Fruit fly (Drosophila melanogaster) whole organism, embryonic: ENCODE data around the gene ohgt.

Experiments used
- Abd-B ChIP-seq: fragments of 200-800 bp; sonication (Bioruptor generic); optimal IDR thresholded peaks from 2 replicates; lab custom pipeline; 2018; ENCODE audit warnings: missing biosample characterization, mild to moderate bottlenecking, missing genetic modification characterization, moderate library complexity
- Aef1 ChIP-seq: fragments of 200-800 bp; sonication (Bioruptor generic); IDR thresholded peaks from 3 replicates; pipeline ENCODE4 v1.3.6; 2022; ENCODE audit warnings: missing biosample characterization, missing genetic modification characterization
- Atf-2 ChIP-seq: fragments of 200-800 bp; sonication (Bioruptor generic); optimal IDR thresholded peaks from 2 replicates; lab custom pipeline; 2016; ENCODE audit warnings: missing biosample characterization, missing genetic modification characterization
- Blimp-1 ChIP-seq: fragments of 200-800 bp; sonication (Bioruptor generic); optimal IDR thresholded peaks from 3 replicates; lab custom pipeline; 2018; ENCODE audit warnings: missing biosample characterization, missing genetic modification characterization, mild to moderate bottlenecking, moderate library complexity, missing genetic modification reagents
- CG10209 ChIP-seq: fragments of 200-800 bp; sonication (Bioruptor generic); optimal IDR thresholded peaks from 3 replicates; lab custom pipeline; 2017; ENCODE audit warnings: missing biosample characterization, mild to moderate bottlenecking, missing genetic modification characterization, missing genetic modification reagents
- CG10366 ChIP-seq: fragments of 200-800 bp; sonication (Bioruptor generic); IDR thresholded peaks from 2 replicates; pipeline ENCODE4 v1.3.6; 2022; ENCODE audit warnings: missing biosample characterization, missing genetic modification characterization
- CG10979 ChIP-seq: fragments of 200-800 bp; sonication (Bioruptor generic); optimal IDR thresholded peaks from 2 replicates; lab custom pipeline; 2018; ENCODE audit warnings: missing biosample characterization, mild to moderate bottlenecking, missing genetic modification characterization, moderate library complexity
- CG12155 ChIP-seq: fragments of 200-800 bp; sonication (Bioruptor generic); optimal IDR thresholded peaks from 3 replicates; lab custom pipeline; 2016; ENCODE audit warnings: missing biosample characterization, missing genetic modification characterization
- CG12769 ChIP-seq: fragments of 200-800 bp; sonication (Bioruptor generic); optimal IDR thresholded peaks from 2 replicates; lab custom pipeline; 2019; ENCODE audit warnings: missing biosample characterization, mild to moderate bottlenecking, missing genetic modification characterization, moderate library complexity
- CG14441 ChIP-seq: fragments of 200-800 bp; sonication (Bioruptor generic); IDR thresholded peaks from 2 replicates; pipeline ENCODE4 v1.3.6; 2022; ENCODE audit warnings: missing biosample characterization, missing genetic modification characterization
- CG15269 ChIP-seq: fragments of 200-800 bp; sonication (Bioruptor generic); optimal IDR thresholded peaks from 2 replicates; lab custom pipeline; 2018; ENCODE audit warnings: missing biosample characterization, mild to moderate bottlenecking, missing genetic modification characterization, moderate library complexity
- CG16863 ChIP-seq: fragments of 200-800 bp; sonication (Bioruptor generic); optimal IDR thresholded peaks from 3 replicates; lab custom pipeline; 2016; ENCODE audit warnings: missing biosample characterization, missing genetic modification characterization
- CG17361 ChIP-seq: fragments of 200-800 bp; sonication (Bioruptor generic); IDR thresholded peaks from 3 replicates; pipeline ENCODE4 v1.3.6; 2022; ENCODE audit warnings: missing biosample characterization, missing genetic modification characterization
- CG18619 ChIP-seq: fragments of 200-800 bp; sonication (Bioruptor generic); optimal IDR thresholded peaks from 3 replicates; lab custom pipeline; 2017; ENCODE audit warnings: missing biosample characterization, mild to moderate bottlenecking, missing genetic modification characterization
- CG2875 ChIP-seq: fragments of 200-800 bp; sonication (Bioruptor generic); optimal IDR thresholded peaks from 2 replicates; lab custom pipeline; 2017; ENCODE audit warnings: missing biosample characterization, mild to moderate bottlenecking, missing genetic modification characterization, missing genetic modification reagents
- CG34376 ChIP-seq: fragments of 200-800 bp; sonication (Bioruptor generic); optimal IDR thresholded peaks from 2 replicates; lab custom pipeline; 2018; ENCODE audit warnings: missing biosample characterization, mild to moderate bottlenecking, missing genetic modification characterization
- CG6689 ChIP-seq: fragments of 200-800 bp; sonication (Bioruptor generic); IDR thresholded peaks from 2 replicates; pipeline ENCODE4 v1.3.6; 2022; ENCODE audit warnings: missing biosample characterization, missing genetic modification characterization
- CG7839 ChIP-seq: fragments of 200-800 bp; sonication (Bioruptor generic); optimal IDR thresholded peaks from 3 replicates; lab custom pipeline; 2018; ENCODE audit warnings: missing biosample characterization, mild to moderate bottlenecking, missing genetic modification characterization, moderate library complexity
- CG8388 ChIP-seq: fragments of 200-800 bp; sonication (Bioruptor generic); optimal IDR thresholded peaks from 2 replicates; lab custom pipeline; 2019; ENCODE audit warnings: missing biosample characterization, mild to moderate bottlenecking, missing genetic modification characterization, moderate library complexity
- HLH3B ChIP-seq: fragments of 200-800 bp; sonication (Bioruptor generic); IDR thresholded peaks from 2 replicates; pipeline ENCODE4 v1.3.6; 2022; ENCODE audit warnings: missing biosample characterization, missing genetic modification characterization
- Hand ChIP-seq: fragments of 200-800 bp; sonication (Bioruptor generic); optimal IDR thresholded peaks from 2 replicates; lab custom pipeline; 2017; ENCODE audit warnings: mild to moderate bottlenecking, missing biosample characterization, missing genetic modification reagents, missing genetic modification characterization
- Lhr ChIP-seq: fragments of 200-800 bp; sonication (Bioruptor generic); optimal IDR thresholded peaks from 3 replicates; lab custom pipeline; 2017; ENCODE audit warnings: mild to moderate bottlenecking, missing biosample characterization, missing genetic modification reagents, missing genetic modification characterization
- Max ChIP-seq: fragments of 200-800 bp; sonication (Bioruptor generic); optimal IDR thresholded peaks from 2 replicates; lab custom pipeline; 2016; ENCODE audit warnings: missing biosample characterization, mild to moderate bottlenecking, missing genetic modification characterization
- Med ChIP-seq: fragments of 200-800 bp; sonication (Bioruptor generic); peaks from one replicate; lab custom pipeline; 2016; ENCODE audit warnings: missing biosample characterization, missing genetic modification characterization, mild to moderate bottlenecking, inconsistent platforms, moderate library complexity
- Ptx1 ChIP-seq: fragments of 200-800 bp; sonication (Bioruptor generic); IDR thresholded peaks from 2 replicates; pipeline ENCODE4 v1.3.6; 2022; ENCODE audit warnings: missing biosample characterization, missing genetic modification characterization
- Trl ChIP-seq, 3 experiments: fragments of >200 bp in 2 of 3; fragments of 200-800 bp in 1 of 3; sonication (Bioruptor generic) in 1 of 3; optimal IDR thresholded peaks; 2 replicates in 1 of 3; 3 replicates in 2 of 3; lab custom pipeline; 2016 to 2017; ENCODE audit warnings: missing biosample characterization in 1 of 3, missing genetic modification characterization in 1 of 3
- bsh ChIP-seq, 2 experiments: fragments of 200-800 bp; sonication (Bioruptor generic); optimal IDR thresholded peaks; 2 replicates each; lab custom pipeline; 2017 to 2018; ENCODE audit warnings: mild to moderate bottlenecking in 2 of 2, missing biosample characterization in 2 of 2, missing genetic modification characterization in 2 of 2, moderate library complexity in 1 of 2
- caup ChIP-seq: fragments of 200-800 bp; sonication (Bioruptor generic); optimal IDR thresholded peaks from 3 replicates; lab custom pipeline; 2017; ENCODE audit warnings: missing biosample characterization, mild to moderate bottlenecking, missing genetic modification characterization, moderate library complexity; ENCODE audit not compliant: severe bottlenecking
- chif ChIP-seq, 2 experiments: fragments of 200-800 bp; sonication (Bioruptor generic); optimal IDR thresholded peaks; 3 replicates each; lab custom pipeline; 2016; ENCODE audit warnings: missing biosample characterization in 2 of 2, missing genetic modification characterization in 2 of 2
- crc ChIP-seq: fragments of 200-800 bp; sonication (Bioruptor generic); optimal IDR thresholded peaks from 2 replicates; lab custom pipeline; 2016; ENCODE audit warnings: missing biosample characterization, missing genetic modification characterization
- dati ChIP-seq: fragments of 200-800 bp; sonication (Bioruptor generic); IDR thresholded peaks from 2 replicates; pipeline ENCODE4 v1.3.6; 2022; ENCODE audit warnings: missing biosample characterization, missing genetic modification characterization
- dmrt11E ChIP-seq: fragments of 200-800 bp; sonication (Bioruptor generic); optimal IDR thresholded peaks from 3 replicates; lab custom pipeline; 2018; ENCODE audit warnings: missing biosample characterization, mild to moderate bottlenecking, missing genetic modification characterization, moderate library complexity
- dpn ChIP-seq, 2 experiments: fragments of 200-800 bp; sonication (Bioruptor generic); optimal IDR thresholded peaks; 3 replicates each; lab custom pipeline; 2016; ENCODE audit warnings: missing biosample characterization in 2 of 2, missing genetic modification characterization in 2 of 2
- dysf ChIP-seq: fragments of 200-800 bp; sonication (Bioruptor generic); IDR thresholded peaks from 3 replicates; pipeline ENCODE4 v1.3.6; 2022; ENCODE audit warnings: missing biosample characterization, missing genetic modification characterization
- en ChIP-seq: fragments of 200-800 bp; sonication (Bioruptor generic); optimal IDR thresholded peaks from 2 replicates; lab custom pipeline; 2016; ENCODE audit warnings: missing biosample characterization, missing genetic modification characterization
- ftz-f1 ChIP-seq: fragments of 200-800 bp; sonication (Bioruptor generic); optimal IDR thresholded peaks from 2 replicates; lab custom pipeline; 2016; ENCODE audit warnings: missing biosample characterization, missing genetic modification characterization
- gcm ChIP-seq: fragments of 200-800 bp; sonication (Bioruptor generic); optimal IDR thresholded peaks from 2 replicates; lab custom pipeline; 2019; ENCODE audit warnings: missing biosample characterization, mild to moderate bottlenecking, missing genetic modification characterization, moderate library complexity
- gfzf ChIP-seq: fragments of 200-800 bp; sonication (Bioruptor generic); optimal IDR thresholded peaks from 2 replicates; lab custom pipeline; 2016; ENCODE audit warnings: missing biosample characterization, mild to moderate bottlenecking, missing genetic modification characterization, moderate library complexity
- kay ChIP-seq: fragments of 200-800 bp; sonication (Bioruptor generic); optimal IDR thresholded peaks from 2 replicates; lab custom pipeline; 2016; ENCODE audit warnings: missing biosample characterization, missing genetic modification characterization
- nmo ChIP-seq: fragments of 200-800 bp; sonication (Bioruptor generic); optimal IDR thresholded peaks from 2 replicates; lab custom pipeline; 2018; ENCODE audit warnings: missing biosample characterization, mild to moderate bottlenecking, missing genetic modification characterization, moderate library complexity
- p53 ChIP-seq: fragments of 200-800 bp; sonication (Bioruptor generic); optimal IDR thresholded peaks from 2 replicates; lab custom pipeline; 2016; ENCODE audit warnings: missing biosample characterization, missing genetic modification characterization
- ranshi ChIP-seq: fragments of 200-800 bp; sonication (Bioruptor generic); IDR thresholded peaks from 2 replicates; pipeline ENCODE4 v1.3.6; 2022; ENCODE audit warnings: missing biosample characterization, missing genetic modification characterization
- row ChIP-seq: fragments of 200-800 bp; sonication (Bioruptor generic); IDR thresholded peaks from 3 replicates; pipeline ENCODE4 v1.3.6; 2022; ENCODE audit warnings: missing biosample characterization, missing genetic modification characterization
- so ChIP-seq: fragments of 200-800 bp; sonication (Bioruptor generic); IDR thresholded peaks from 3 replicates; pipeline ENCODE4 v1.3.6; 2022; ENCODE audit warnings: missing biosample characterization, missing genetic modification characterization
- tin ChIP-seq: fragments of 200-800 bp; sonication (Bioruptor generic); optimal IDR thresholded peaks from 3 replicates; lab custom pipeline; 2016; ENCODE audit warnings: missing biosample characterization, missing genetic modification characterization
- tx ChIP-seq: fragments of 200-800 bp; sonication (Bioruptor generic); optimal IDR thresholded peaks from 2 replicates; lab custom pipeline; 2016; ENCODE audit warnings: missing biosample characterization, missing genetic modification characterization
- vvl ChIP-seq: fragments of 200-800 bp; sonication (Bioruptor generic); IDR thresholded peaks from 2 replicates; pipeline ENCODE4 v1.3.6; 2022; ENCODE audit warnings: missing biosample characterization, missing genetic modification characterization
- wor ChIP-seq: fragments of 200-800 bp; sonication (Bioruptor generic); IDR thresholded peaks from 2 replicates; pipeline ENCODE4 v1.3.6; 2022; ENCODE audit warnings: missing biosample characterization, missing genetic modification characterization

ohgt gene

DNA sequence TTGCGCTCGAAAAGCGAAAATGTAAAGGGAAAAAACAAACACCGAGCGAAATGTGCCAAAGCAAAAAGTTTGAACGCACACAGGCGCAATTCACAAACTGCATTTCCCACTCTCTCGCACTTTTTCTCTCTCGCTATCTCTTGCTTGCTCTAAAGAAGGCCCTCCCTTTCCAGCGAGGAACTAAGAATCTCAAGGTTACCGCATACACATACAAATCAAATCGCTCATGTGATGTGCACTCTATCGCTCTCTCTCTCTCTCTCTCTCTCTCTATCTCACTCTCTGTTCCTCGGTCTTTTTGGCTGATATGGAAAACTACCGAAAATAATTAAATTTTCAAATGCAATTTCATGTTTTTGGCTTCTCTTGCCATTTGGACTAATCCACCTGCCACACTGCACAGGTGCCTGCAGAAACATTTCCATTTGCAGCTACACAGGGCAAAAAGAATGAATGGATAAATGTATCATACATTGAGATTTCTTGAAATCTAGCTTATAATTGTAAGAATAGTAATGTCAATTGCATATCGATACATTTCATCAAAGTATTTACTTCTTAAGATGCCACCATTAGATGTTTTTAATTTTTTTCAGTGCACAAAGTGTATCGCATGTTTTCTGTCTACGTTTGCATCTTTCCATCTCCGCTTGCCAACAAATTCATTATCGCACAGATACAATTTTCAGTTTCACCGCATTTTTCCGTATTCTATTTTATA lies 30.4 kb downstream of the ohgt start (continued):
- no peak for TF ChIP-seq CG12769 (tag; lab: Kevin White, UChicago)
- TF ChIP-seq Trl (optimal IDR thresholded peaks at IDR 0.05; lab: Kevin White, UChicago) = peak; percentile 55 to 64
- TF ChIP-seq Trl (GFP tag; optimal IDR thresholded peaks at IDR 0.05; lab: Kevin White, UChicago) = peak; percentile 28
- TF ChIP-seq en (GFP tag; lab: Kevin White, UChicago) = peak; percentile 2
- TF ChIP-seq dati (GFP tag; lab: Robert Waterston, UW) = no peak
- TF ChIP-seq CG10209 = no peak
- TF ChIP-seq CG10366 (GFP tag; lab: Robert Waterston, UW) = peak; percentile 32; the same call in 1 of the 2 replicates
- TF ChIP-seq so (GFP tag; lab: Robert Waterston, UW) = peak; percentile 46; the same call in 1 of the 3 replicates
- TF ChIP-seq CG34376 (GFP tag; lab: Kevin White, UChicago) = no peak
- TF ChIP-seq dmrt11E (tag; lab: Kevin White, UChicago) = peak; percentile 27
- no peak for TF ChIP-seq p53 (GFP tag; lab: Kevin White, UChicago)
- TF ChIP-seq Blimp-1 (GFP tag; lab: Kevin White, UChicago) = peak; percentile 49
- no peak for TF ChIP-seq caup (GFP tag; lab: Kevin White, UChicago)
- TF ChIP-seq Max (GFP tag; lab: Kevin White, UChicago) = no peak
- peak; percentile 44; the same call in 1 of the 2 replicates for TF ChIP-seq CG6689
- TF ChIP-seq crc = no peak
- TF ChIP-seq chif (GFP tag; optimal IDR thresholded peaks at IDR 0.05; lab: Kevin White, UChicago) = peak; percentile 10 to 58
- TF ChIP-seq CG18619 (GFP tag; lab: Kevin White, UChicago) = no peak
- TF ChIP-seq HLH3B (GFP tag; lab: Robert Waterston, UW) = 0 out of 2 replicates have a peak, but pooled peaks have one; percentile 40
- peak; percentile 57 for TF ChIP-seq Med (GFP tag; lab: Kevin White, UChicago)
- TF ChIP-seq gfzf = no peak
- no peak for TF ChIP-seq Hand (GFP tag; lab: Kevin White, UChicago)
- peak; percentile 55 for TF ChIP-seq Ptx1
- peak; percentile 35 for TF ChIP-seq CG7839 (tag; lab: Kevin White, UChicago)
- TF ChIP-seq Atf-2 (GFP tag; lab: Kevin White, UChicago) = peak; percentile 1
- TF ChIP-seq CG17361 (GFP tag; lab: Robert Waterston, UW) = 0 out of 3 replicates have a peak, but pooled peaks have one; percentile 45
- peak; percentile 34 for TF ChIP-seq CG8388
- TF ChIP-seq Abd-B (GFP tag; lab: Kevin White, UChicago) = peak; percentile 6
- peak; percentile 38 for TF ChIP-seq nmo (GFP tag; lab: Kevin White, UChicago)
- TF ChIP-seq dpn (GFP tag; optimal IDR thresholded peaks at IDR 0.05; lab: Kevin White, UChicago) = peak in 1 of 2 experiments; percentile 4
- peak; percentile 7 for TF ChIP-seq CG15269
- TF ChIP-seq gcm (GFP tag; lab: Kevin White, UChicago) = no peak
- peak; percentile 61 for TF ChIP-seq vvl
- no peak for TF ChIP-seq CG2875
- no peak for TF ChIP-seq wor (GFP tag; lab: Robert Waterston, UW)
- TF ChIP-seq CG14441 (GFP tag; lab: Robert Waterston, UW) = 0 out of 2 replicates have a peak, but pooled peaks have one; percentile 8
- peak; percentile 26; the same call in 1 of the 3 replicates for TF ChIP-seq Aef1 (GFP tag; lab: Robert Waterston, UW)
- no peak for TF ChIP-seq CG12155 (GFP tag; lab: Kevin White, UChicago)
- peak; percentile 2 for TF ChIP-seq CG16863
- no peak for TF ChIP-seq Lhr (GFP tag; lab: Kevin White, UChicago)
- TF ChIP-seq kay (GFP tag; lab: Kevin White, UChicago) = no peak
- peak; percentile 25 for TF ChIP-seq CG10979 (tag; lab: Kevin White, UChicago)
- TF ChIP-seq tx (GFP tag; lab: Kevin White, UChicago) = peak; percentile 8
- peak; percentile 49 for TF ChIP-seq row (GFP tag; lab: Robert Waterston, UW)
- peak; percentile 40; the same call in 1 of the 2 replicates for TF ChIP-seq ranshi (GFP tag; lab: Robert Waterston, UW)
- TF ChIP-seq dysf (GFP tag; lab: Robert Waterston, UW) = peak; percentile 35; the same call in 1 of the 3 replicates
- peak in 1 of 2 experiments; percentile 50 for TF ChIP-seq bsh (GFP tag; optimal IDR thresholded peaks at IDR 0.05; lab: Kevin White, UChicago)
- TF ChIP-seq tin (GFP tag; lab: Kevin White, UChicago) = peak; percentile 28
- peak; percentile 52 for TF ChIP-seq ftz-f1
